Worm (Caenorhabditis elegans): ENCODE data around the gene adh-1.

DNA sequence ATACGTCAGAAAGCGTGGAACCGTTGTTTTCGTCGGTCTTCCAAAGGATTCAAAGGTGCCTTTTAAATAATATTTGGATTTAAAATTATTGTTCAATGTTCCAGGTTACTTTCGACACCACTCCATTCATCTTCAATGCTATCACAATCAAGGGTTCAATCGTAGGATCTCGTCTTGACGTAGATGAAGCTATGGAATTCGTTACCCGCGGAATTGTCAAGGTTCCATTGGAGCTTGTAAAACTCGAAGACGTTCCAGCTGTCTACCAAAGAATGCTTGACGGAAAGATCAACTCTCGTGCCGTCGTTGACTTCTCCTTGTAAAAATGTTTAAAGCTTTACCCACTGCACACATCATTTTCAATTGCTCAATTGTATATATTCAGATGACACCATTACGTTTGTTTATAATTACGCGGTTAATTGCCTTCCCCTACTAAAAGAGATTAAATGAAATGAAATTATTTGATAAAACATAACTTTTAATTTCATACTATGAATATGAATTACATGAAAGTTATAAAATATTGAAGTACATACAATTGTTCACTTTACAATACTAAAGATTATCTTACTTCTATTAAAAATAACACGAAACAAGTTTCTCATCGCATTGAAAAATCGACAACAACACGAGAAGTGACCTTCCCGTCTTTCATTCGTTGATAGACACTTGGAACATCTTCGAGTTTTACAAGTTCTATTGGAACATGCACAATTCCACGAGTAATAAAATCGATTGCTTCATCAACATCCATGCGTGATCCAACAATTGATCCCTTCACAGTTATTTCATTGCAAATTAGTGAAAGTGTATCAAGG is 1.3 kb downstream of the adh-1 start:
- TF ChIP-seq rnt-1 (tag; optimal IDR thresholded peaks at IDR 0.05) = peak; percentile 83
- no peak for TF ChIP-seq ztf-11 (tag; optimal IDR thresholded peaks at IDR 0.05)
- no peak for TF ChIP-seq pqm-1 (tag; optimal IDR thresholded peaks at IDR 0.05)
- TF ChIP-seq aly-2 (tag; optimal IDR thresholded peaks at IDR 0.05) = peak; percentile 77
- TF ChIP-seq ceh-90 (tag; optimal IDR thresholded peaks at IDR 0.05) = no peak
- TF ChIP-seq zip-4 (GFP tag; optimal IDR thresholded peaks at IDR 0.05) = no peak
- TF ChIP-seq snpc-4 (tag; optimal IDR thresholded peaks at IDR 0.05) = no peak
- peak; percentile 13 for TF ChIP-seq lir-3 (tag; optimal IDR thresholded peaks at IDR 0.05; ENCODE audit: poor library complexity)
- no peak for TF ChIP-seq lin-13 (GFP tag; optimal IDR thresholded peaks at IDR 0.05)
- peak; percentile 65 for TF ChIP-seq ceh-88 (GFP tag; IDR thresholded peaks at IDR 0.05)
- no peak for TF ChIP-seq fkh-10 (GFP tag; optimal IDR thresholded peaks at IDR 0.05)
- TF ChIP-seq sox-4 (tag; optimal IDR thresholded peaks at IDR 0.05) = no peak
- TF ChIP-seq unc-62 (GFP tag; optimal IDR thresholded peaks at IDR 0.05) = no peak

Measured in whole organism, L1 larva.